Fruit fly (Drosophila melanogaster) Kc167 (cell line): ENCODE measurements around the gene CG14668.

ENCODE experiments used
- Myc ChIP-seq: fragments of >200 bp; optimal IDR thresholded peaks from 2 replicates; lab custom pipeline; 2017; ENCODE audit warnings: missing external identifiers
- Sin3A ChIP-seq: fragments of >200 bp; optimal IDR thresholded peaks from 2 replicates; lab custom pipeline; 2018; ENCODE audit warnings: missing external identifiers
- h ChIP-seq: fragments of >200 bp; optimal IDR thresholded peaks from 3 replicates; lab custom pipeline; 2018; ENCODE audit warnings: missing external identifiers
- insv ChIP-seq: fragments of >200 bp; optimal IDR thresholded peaks from 3 replicates; lab custom pipeline; 2018; ENCODE audit warnings: missing external identifiers
- psq ChIP-seq: fragments of >200 bp; optimal IDR thresholded peaks from 2 replicates; lab custom pipeline; 2017; ENCODE audit warnings: missing external identifiers
- ttk ChIP-seq: sonication (Bioruptor generic); optimal IDR thresholded peaks from 2 replicates; lab custom pipeline; 2017; ENCODE audit warnings: missing external identifiers

dm6 chr3R:5412987-5413386, 25.5 kb upstream of the CG14668 start:
- no peak for TF ChIP-seq psq (lab: Kevin White, UChicago)
- TF ChIP-seq ttk (lab: Kevin White, UChicago), result no peak
- TF ChIP-seq Myc (lab: Kevin White, UChicago), result no peak
- no peak for TF ChIP-seq h (lab: Kevin White, UChicago)
- TF ChIP-seq Sin3A (lab: Kevin White, UChicago), result no peak
- TF ChIP-seq insv (lab: Kevin White, UChicago), result no peak
